Fruit fly (Drosophila melanogaster) whole organism, pupa: ENCODE results near the gene RpS27.
A peak's percentile ranks its signal among the peaks of the same experiment; 100 is the strongest.

Experiments
- CG10348 ChIP-seq: fragments of 200-800 bp; sonication (Bioruptor generic); IDR thresholded peaks from 2 replicates; pipeline ENCODE4 v1.3.6; 2022; ENCODE audit warnings: missing biosample characterization, missing genetic modification characterization
- CG12605 ChIP-seq: fragments of 200-800 bp; sonication (Bioruptor generic); IDR thresholded peaks from 2 replicates; pipeline ENCODE4 v1.3.6; 2022; ENCODE audit warnings: missing biosample characterization, missing genetic modification characterization
- CG13204 ChIP-seq: fragments of 200-800 bp; sonication (Bioruptor generic); optimal IDR thresholded peaks from 2 replicates; lab custom pipeline; 2018; ENCODE audit warnings: missing biosample characterization, mild to moderate bottlenecking, missing genetic modification characterization, moderate library complexity
- CG14655 ChIP-seq: fragments of 200-800 bp; sonication (Bioruptor generic); optimal IDR thresholded peaks from 3 replicates; lab custom pipeline; 2017; ENCODE audit warnings: mild to moderate bottlenecking, missing biosample characterization, missing genetic modification reagents, missing genetic modification characterization
- CG15710 ChIP-seq: fragments of 200-800 bp; sonication (Bioruptor generic); optimal IDR thresholded peaks from 2 replicates; lab custom pipeline; 2018; ENCODE audit warnings: missing biosample characterization, mild to moderate bottlenecking, missing genetic modification characterization, moderate library complexity
- CG17806 ChIP-seq: fragments of 200-800 bp; sonication (Bioruptor generic); optimal IDR thresholded peaks from 2 replicates; lab custom pipeline; 2018; ENCODE audit warnings: missing biosample characterization, mild to moderate bottlenecking, missing genetic modification characterization, moderate library complexity
- CG32121 ChIP-seq: fragments of 200-800 bp; sonication (Bioruptor generic); IDR thresholded peaks from 2 replicates; pipeline ENCODE4 v1.3.6; 2022; ENCODE audit warnings: missing biosample characterization, missing genetic modification characterization
- CG34367 ChIP-seq: fragments of 200-800 bp; sonication (Bioruptor generic); optimal IDR thresholded peaks from 2 replicates; lab custom pipeline; 2018; ENCODE audit warnings: missing biosample characterization, mild to moderate bottlenecking, missing genetic modification characterization
- CG4496 ChIP-seq: fragments of 200-800 bp; sonication (Bioruptor generic); IDR thresholded peaks from 3 replicates; pipeline ENCODE4 v1.3.6; 2022; ENCODE audit warnings: missing biosample characterization, missing genetic modification characterization
- CG8159 ChIP-seq: fragments of 200-800 bp; sonication (Bioruptor generic); optimal IDR thresholded peaks from 3 replicates; lab custom pipeline; 2018; ENCODE audit warnings: missing biosample characterization, mild to moderate bottlenecking, missing genetic modification characterization, moderate library complexity
- CG8301 ChIP-seq: fragments of 200-800 bp; sonication (Bioruptor generic); optimal IDR thresholded peaks from 2 replicates; lab custom pipeline; 2018; ENCODE audit warnings: missing biosample characterization, mild to moderate bottlenecking, missing genetic modification characterization
- CG9948 ChIP-seq: fragments of 200-800 bp; sonication (Bioruptor generic); optimal IDR thresholded peaks from 2 replicates; lab custom pipeline; 2018; ENCODE audit warnings: missing biosample characterization, mild to moderate bottlenecking, missing genetic modification characterization, moderate library complexity
- D1 ChIP-seq: fragments of 200-800 bp; sonication (Bioruptor generic); optimal IDR thresholded peaks from 2 replicates; lab custom pipeline; 2018; ENCODE audit warnings: missing biosample characterization, mild to moderate bottlenecking, missing genetic modification characterization, moderate library complexity
- EcR ChIP-seq: fragments of 200-800 bp; sonication (Bioruptor generic); optimal IDR thresholded peaks from 3 replicates; lab custom pipeline; 2019; ENCODE audit warnings: missing biosample characterization, missing genetic modification characterization, mild to moderate bottlenecking, moderate library complexity, missing genetic modification reagents
- Ets98B ChIP-seq: fragments of 200-800 bp; sonication (Bioruptor generic); IDR thresholded peaks from 2 replicates; pipeline ENCODE4 v1.3.6; 2022; ENCODE audit warnings: missing biosample characterization, missing genetic modification characterization
- Pif1A ChIP-seq: fragments of 200-800 bp; sonication (Bioruptor generic); optimal IDR thresholded peaks from 3 replicates; lab custom pipeline; 2016; ENCODE audit warnings: missing biosample characterization, missing genetic modification characterization
- Pif1B ChIP-seq: fragments of 200-800 bp; sonication (Bioruptor generic); optimal IDR thresholded peaks from 3 replicates; lab custom pipeline; 2016; ENCODE audit warnings: missing biosample characterization, missing genetic modification characterization
- Snoo ChIP-seq: fragments of 200-800 bp; sonication (Bioruptor generic); optimal IDR thresholded peaks from 3 replicates; lab custom pipeline; 2017; ENCODE audit warnings: missing biosample characterization, mild to moderate bottlenecking, missing genetic modification characterization, inconsistent platforms
- fd96Ca ChIP-seq: fragments of 200-800 bp; sonication (Bioruptor generic); IDR thresholded peaks from 3 replicates; pipeline ENCODE4 v1.3.6; 2022; ENCODE audit warnings: missing biosample characterization, missing genetic modification characterization
- gl ChIP-seq: fragments of 200-800 bp; sonication (Bioruptor generic); optimal IDR thresholded peaks from 2 replicates; lab custom pipeline; 2018; ENCODE audit warnings: missing biosample characterization, mild to moderate bottlenecking, missing genetic modification characterization
- rn ChIP-seq: fragments of 200-800 bp; sonication (Bioruptor generic); IDR thresholded peaks from 2 replicates; pipeline ENCODE4 v1.3.6; 2022; ENCODE audit warnings: missing biosample characterization, missing genetic modification characterization

The RpS27 gene

dm6 chr3R:25283209-25283670 is 35.9 kb upstream of the RpS27 start, which contains the start of gene CG31300:
Gene CG31300, plus strand, starts transcription at chr3R:25283620.
- TF ChIP-seq Pif1B (no peak), CG17806 (tag; lab: Kevin White, UChicago) (no peak), CG4496 (no peak), Pif1A (GFP tag; lab: Kevin White, UChicago) (no peak), CG10348 (no peak), CG12605 (GFP tag; lab: Robert Waterston, UW) (no peak), D1 (tag; lab: Kevin White, UChicago) (no peak), fd96Ca (GFP tag; lab: Robert Waterston, UW) (no peak)

- TF ChIP-seq Pif1B, result no peak
- TF ChIP-seq, all 21 proteins: peak for 0
Measured at dm6 chr3R:25281165-25281564, 33.9 kb upstream of the RpS27 start, which contains the start of gene CG11892. Gene CG11892, plus strand, starts transcription at chr3R:25281548.

dm6 chr3R:25279796-25280350 is 32.6 kb upstream of the RpS27 start, which contains the start of gene CG10514:
Gene CG10514, minus strand, starts transcription at chr3R:25279846.
- TF ChIP-seq Snoo (tag; lab: Kevin White, UChicago) (no peak), CG17806 (tag; lab: Kevin White, UChicago) (no peak), Pif1A (GFP tag; lab: Kevin White, UChicago) (peak; percentile 6), gl (no peak), D1 (tag; lab: Kevin White, UChicago) (no peak), CG32121 (GFP tag; lab: Robert Waterston, UW) (no peak), CG8301 (tag; lab: Kevin White, UChicago) (no peak)

DNA sequence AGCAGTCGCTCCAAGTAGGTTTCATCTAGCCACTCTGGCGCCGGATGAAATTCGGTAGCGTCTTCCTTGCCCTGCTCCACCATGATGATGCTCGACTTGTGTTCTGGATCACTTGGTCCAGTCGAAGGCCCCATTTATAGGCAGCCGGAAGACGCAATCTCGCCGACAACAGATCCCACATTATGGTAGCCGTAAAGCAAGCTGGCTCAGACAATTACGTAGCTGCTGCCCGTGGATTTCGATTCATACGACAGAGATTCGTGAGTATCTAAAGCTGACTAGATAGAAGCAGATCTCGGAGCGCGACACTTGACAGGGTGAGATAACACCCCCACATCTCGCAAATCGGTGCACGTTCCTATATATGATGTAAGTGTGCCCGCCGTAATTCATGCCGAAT is 29.8 kb upstream of the RpS27 start, which contains the start of gene CG10513:
TSS of gene CG10513 (minus strand) at position 101 of the 400 bp plus-strand sequence.
- no peak for TF ChIP-seq CG10348
- no peak for TF ChIP-seq Pif1B
- no peak for TF ChIP-seq CG14655 (GFP tag; lab: Kevin White, UChicago)
- no peak for TF ChIP-seq CG34367
- no peak for TF ChIP-seq CG9948 (tag; lab: Kevin White, UChicago)
- TF ChIP-seq CG4496, result no peak
- no peak for TF ChIP-seq rn (GFP tag; lab: Robert Waterston, UW)

dm6 chr3R:25275276-25275675 is 28.0 kb upstream of the RpS27 start:
- no peak for TF ChIP-seq EcR (GFP tag; lab: Kevin White, UChicago)
- no peak for TF ChIP-seq CG32121 (GFP tag; lab: Robert Waterston, UW)
- no peak for TF ChIP-seq fd96Ca (GFP tag; lab: Robert Waterston, UW)
- TF ChIP-seq CG34367, result no peak
- TF ChIP-seq CG17806 (tag; lab: Kevin White, UChicago), result no peak
- no peak for TF ChIP-seq CG4496
- no peak for TF ChIP-seq D1 (tag; lab: Kevin White, UChicago)
- TF ChIP-seq Pif1A (GFP tag; lab: Kevin White, UChicago), result no peak
- TF ChIP-seq CG8159 (tag; lab: Kevin White, UChicago), result no peak
- TF ChIP-seq CG14655 (GFP tag; lab: Kevin White, UChicago), result no peak
- TF ChIP-seq CG10348, result no peak
- no peak for TF ChIP-seq CG12605 (GFP tag; lab: Robert Waterston, UW)
- no peak for TF ChIP-seq CG8301 (tag; lab: Kevin White, UChicago)
- no peak for TF ChIP-seq CG15710 (tag; lab: Kevin White, UChicago)
- no peak for TF ChIP-seq Pif1B
- TF ChIP-seq CG13204 (GFP tag; lab: Kevin White, UChicago), result no peak
- TF ChIP-seq CG9948 (tag; lab: Kevin White, UChicago), result no peak
- TF ChIP-seq, all 21 proteins: peak for 0

dm6 chr3R:25273537-25273936 is 26.2 kb upstream of the RpS27 start, which contains the start of gene CG11878:
Gene CG11878, plus strand, starts transcription at chr3R:25273837.
- TF ChIP-seq CG14655 (GFP tag; lab: Kevin White, UChicago) (no peak), Pif1A (GFP tag; lab: Kevin White, UChicago) (no peak), EcR (GFP tag; lab: Kevin White, UChicago) (no peak), CG4496 (no peak), CG17806 (tag; lab: Kevin White, UChicago) (no peak), Snoo (tag; lab: Kevin White, UChicago) (no peak), CG34367 (no peak), Ets98B (GFP tag; lab: Robert Waterston, UW) (no peak), fd96Ca (GFP tag; lab: Robert Waterston, UW) (no peak), CG8159 (tag; lab: Kevin White, UChicago) (no peak), CG9948 (tag; lab: Kevin White, UChicago) (no peak)

DNA sequence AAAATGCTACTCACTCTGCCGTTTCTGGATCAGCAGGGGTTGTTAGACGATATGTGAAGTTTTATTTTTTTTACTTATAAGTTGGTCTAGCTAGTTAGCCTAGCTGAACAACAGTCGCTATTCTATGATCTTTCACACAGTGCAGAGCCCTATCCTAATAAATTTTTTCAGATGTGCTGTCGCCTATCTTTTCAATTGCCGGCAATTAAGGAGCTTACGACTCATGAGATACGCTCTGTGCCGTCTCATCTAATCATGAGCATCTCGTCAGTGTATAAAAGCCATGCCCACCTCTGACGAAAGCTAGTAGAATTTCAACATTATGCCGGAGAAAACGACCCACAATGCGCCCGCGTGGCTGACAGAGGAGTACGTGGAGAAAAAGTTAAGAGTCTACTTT is 22.6 kb upstream of the RpS27 start, which contains the start of the genes CG11889 and CG11891:
TSS of gene CG11889 (plus strand) at position 301 of the 400 bp plus-strand sequence.
TSS of gene CG11891 (plus strand) at position 301 of the 400 bp plus-strand sequence.
- TF ChIP-seq EcR (GFP tag; lab: Kevin White, UChicago), result no peak
- no peak for TF ChIP-seq CG15710 (tag; lab: Kevin White, UChicago)
- TF ChIP-seq fd96Ca (GFP tag; lab: Robert Waterston, UW), result no peak
- no peak for TF ChIP-seq D1 (tag; lab: Kevin White, UChicago)
- TF ChIP-seq CG9948 (tag; lab: Kevin White, UChicago), result no peak
- TF ChIP-seq CG8301 (tag; lab: Kevin White, UChicago), result no peak
- TF ChIP-seq CG4496, result no peak
- TF ChIP-seq, all 21 proteins: peak for 0
